Worm (Caenorhabditis elegans): ENCODE results near the gene str-145.

ce11 chrV:8055170-8055569, 43.0 kb downstream of the str-145 start:
- TF ChIP-seq pha-4 (tag; optimal IDR thresholded peaks at IDR 0.05) (no peak), nhr-28 (tag; optimal IDR thresholded peaks at IDR 0.05) (no peak), unc-62 (GFP tag; optimal IDR thresholded peaks at IDR 0.05) (no peak), mab-5 (tag; optimal IDR thresholded peaks at IDR 0.05) (no peak), lin-13 (tag; optimal IDR thresholded peaks at IDR 0.05) (no peak), mep-1 (tag; optimal IDR thresholded peaks at IDR 0.05) (no peak)

All from whole organism, mixed stage, embryonic.